Worm (Caenorhabditis elegans): ENCODE data around the gene rom-4.
A peak's percentile ranks its signal among the peaks of the same experiment; 100 is the strongest.
"Not testable (repeated sequence)": the region's sequence is repeated elsewhere in the genome, so short reads cannot be mapped to it uniquely, and the experiment has no call there.

rom-4 gene

ce11 chrIV:17058489-17059121 is 63.0 kb downstream of the rom-4 start:
- TF ChIP-seq snpc-1.2 (GFP tag; IDR thresholded peaks at IDR 0.05) = peak; percentile 91

ce11 chrIV:17063700-17064099 is 68.1 kb downstream of the rom-4 start, which contains the start of gene Y116A8C.467:
Gene Y116A8C.467 (minus strand): TSS chrIV:17063800.
- TF ChIP-seq ceh-44 (GFP tag; IDR thresholded peaks at IDR 0.05); daf-19 (GFP tag; conservative IDR thresholded peaks at IDR 0.05); nhr-42 (GFP tag; IDR thresholded peaks at IDR 0.05): not testable (repeated sequence)
